Fruit fly (Drosophila melanogaster) whole organism, adult: ENCODE results near the gene Pex1.

Experiments used
- CG11617 ChIP-seq: fragments of 200-800 bp; sonication (Bioruptor generic); optimal IDR thresholded peaks from 2 replicates; lab custom pipeline; 2017; ENCODE audit warnings: mild to moderate bottlenecking, missing biosample characterization, missing genetic modification reagents, missing genetic modification characterization
- CG12768 ChIP-seq: fragments of 200-800 bp; sonication (Bioruptor generic); optimal IDR thresholded peaks from 2 replicates; lab custom pipeline; 2017; ENCODE audit warnings: missing biosample characterization, missing genetic modification characterization, mild to moderate bottlenecking, moderate library complexity, missing genetic modification reagents
- CG14711 ChIP-seq: fragments of 200-800 bp; sonication (Bioruptor generic); optimal IDR thresholded peaks from 2 replicates; lab custom pipeline; 2018; ENCODE audit warnings: missing biosample characterization, mild to moderate bottlenecking, missing genetic modification characterization, moderate library complexity
- CG1620 ChIP-seq: fragments of 200-800 bp; sonication (Bioruptor generic); optimal IDR thresholded peaks from 2 replicates; lab custom pipeline; 2016; ENCODE audit warnings: missing biosample characterization, missing genetic modification characterization
- CG33017 ChIP-seq: fragments of 200-800 bp; sonication (Bioruptor generic); optimal IDR thresholded peaks from 2 replicates; lab custom pipeline; 2018; ENCODE audit warnings: missing biosample characterization, mild to moderate bottlenecking, missing genetic modification characterization, moderate library complexity
- CG5204 ChIP-seq: fragments of 200-800 bp; sonication (Bioruptor generic); optimal IDR thresholded peaks from 2 replicates; lab custom pipeline; 2016; ENCODE audit warnings: missing biosample characterization, missing genetic modification characterization
- CG7045 ChIP-seq: fragments of 200-800 bp; sonication (Bioruptor generic); optimal IDR thresholded peaks from 2 replicates; lab custom pipeline; 2017; ENCODE audit warnings: missing biosample characterization, mild to moderate bottlenecking, missing genetic modification characterization
- CG7101 ChIP-seq: fragments of 200-800 bp; sonication (Bioruptor generic); optimal IDR thresholded peaks from 2 replicates; lab custom pipeline; 2018; ENCODE audit warnings: missing biosample characterization, mild to moderate bottlenecking, missing genetic modification characterization, moderate library complexity
- Clk ChIP-seq: fragments of 200-800 bp; sonication (Bioruptor generic); optimal IDR thresholded peaks from 2 replicates; lab custom pipeline; 2017; ENCODE audit warnings: missing biosample characterization, missing genetic modification characterization
- Crg-1 ChIP-seq: fragments of 200-800 bp; sonication (Bioruptor generic); optimal IDR thresholded peaks from 2 replicates; lab custom pipeline; 2016; ENCODE audit warnings: missing biosample characterization, missing genetic modification characterization
- Hr96 ChIP-seq: fragments of 200-800 bp; sonication (Bioruptor generic); optimal IDR thresholded peaks from 2 replicates; lab custom pipeline; 2016; ENCODE audit warnings: missing biosample characterization, missing genetic modification characterization
- Mnt ChIP-seq: fragments of 200-800 bp; sonication (Bioruptor generic); optimal IDR thresholded peaks from 2 replicates; lab custom pipeline; 2016; ENCODE audit warnings: missing biosample characterization, mild to moderate bottlenecking, missing genetic modification characterization
- bab1 ChIP-seq: fragments of 200-800 bp; sonication (Bioruptor generic); optimal IDR thresholded peaks from 3 replicates; lab custom pipeline; 2019; ENCODE audit warnings: missing biosample characterization, mild to moderate bottlenecking, missing genetic modification characterization, moderate library complexity
- cic ChIP-seq: fragments of 200-800 bp; sonication (Bioruptor generic); optimal IDR thresholded peaks from 2 replicates; lab custom pipeline; 2017; ENCODE audit warnings: missing biosample characterization, mild to moderate bottlenecking, missing genetic modification characterization, moderate library complexity
- cnc ChIP-seq, 2 experiments: fragments of >200 bp; optimal IDR thresholded peaks; 2 replicates each; lab custom pipeline; 2017
- kay ChIP-seq: fragments of 200-800 bp; sonication (Bioruptor generic); peaks from one replicate; lab custom pipeline; 2016; ENCODE audit warnings: missing biosample characterization, missing genetic modification characterization, borderline replicate concordance
- ovo ChIP-seq: fragments of 200-800 bp; sonication (Bioruptor generic); optimal IDR thresholded peaks from 2 replicates; lab custom pipeline; 2016; ENCODE audit warnings: missing biosample characterization, missing genetic modification characterization
- pad ChIP-seq: fragments of 200-800 bp; sonication (Bioruptor generic); optimal IDR thresholded peaks from 3 replicates; lab custom pipeline; 2017; ENCODE audit warnings: missing biosample characterization, missing genetic modification characterization, mild to moderate bottlenecking, moderate library complexity, missing genetic modification reagents
- tj ChIP-seq: fragments of 200-800 bp; sonication (Bioruptor generic); optimal IDR thresholded peaks from 3 replicates; lab custom pipeline; 2017; ENCODE audit warnings: missing biosample characterization, mild to moderate bottlenecking, missing genetic modification characterization, moderate library complexity
- toe ChIP-seq: fragments of 200-800 bp; sonication (Bioruptor generic); optimal IDR thresholded peaks from 2 replicates; lab custom pipeline; 2016; ENCODE audit warnings: missing biosample characterization, missing genetic modification characterization

Pex1 gene

dm6 chr3L:14071621-14072020 is at the start of gene Pex1:
Gene Pex1 (plus strand): TSS chr3L:14071892.
- TF ChIP-seq CG1620 (no peak), bab1 (GFP tag; lab: Kevin White, UChicago) (peak; percentile 63), tj (GFP tag; lab: Kevin White, UChicago) (peak; percentile 60), pad (no peak), kay (no peak), Hr96 (GFP tag; lab: Kevin White, UChicago) (no peak), Mnt (GFP tag; lab: Kevin White, UChicago) (no peak), ovo (GFP tag; lab: Kevin White, UChicago) (no peak), Clk (no peak)

dm6 chr3L:14025736-14026135 is 46.0 kb upstream of the Pex1 start:
- no peak for TF ChIP-seq CG12768 (GFP tag; lab: Kevin White, UChicago)
- TF ChIP-seq tj (GFP tag; lab: Kevin White, UChicago): no peak

dm6 chr3L:14027549-14027948 is 44.1 kb upstream of the Pex1 start:
- TF ChIP-seq CG11617 (GFP tag; lab: Kevin White, UChicago): no peak
- TF ChIP-seq cnc (optimal IDR thresholded peaks at IDR 0.05; lab: Kevin White, UChicago): no peak
- no peak for TF ChIP-seq Clk
- no peak for TF ChIP-seq kay
- TF ChIP-seq Mnt (GFP tag; lab: Kevin White, UChicago): no peak
- no peak for TF ChIP-seq cic (GFP tag; lab: Kevin White, UChicago)
- TF ChIP-seq CG7101 (tag; lab: Kevin White, UChicago): no peak
- TF ChIP-seq CG5204 (GFP tag; lab: Kevin White, UChicago): no peak
- TF ChIP-seq CG33017: no peak
- no peak for TF ChIP-seq ovo (GFP tag; lab: Kevin White, UChicago)
- TF ChIP-seq CG14711 (tag; lab: Kevin White, UChicago): no peak
- no peak for TF ChIP-seq toe (GFP tag; lab: Kevin White, UChicago)
- TF ChIP-seq tj (GFP tag; lab: Kevin White, UChicago): no peak
- TF ChIP-seq CG1620: no peak
- no peak for TF ChIP-seq bab1 (GFP tag; lab: Kevin White, UChicago)
- no peak for TF ChIP-seq Hr96 (GFP tag; lab: Kevin White, UChicago)
- TF ChIP-seq Crg-1 (GFP tag; lab: Kevin White, UChicago): no peak
- no peak for TF ChIP-seq CG12768 (GFP tag; lab: Kevin White, UChicago)
- TF ChIP-seq CG7045 (GFP tag; lab: Kevin White, UChicago): no peak
- no peak for TF ChIP-seq pad

dm6 chr3L:14028485-14029384 is 43.0 kb upstream of the Pex1 start, which contains the start of gene Ptip:
Gene Ptip (minus strand): TSS chr3L:14029121.
- no peak for TF ChIP-seq pad
- peak; percentile 27 for TF ChIP-seq tj (GFP tag; lab: Kevin White, UChicago)
- TF ChIP-seq kay: no peak
- TF ChIP-seq cic (GFP tag; lab: Kevin White, UChicago): peak; percentile 30
- TF ChIP-seq CG1620: peak; percentile 12
- no peak for TF ChIP-seq Clk
- TF ChIP-seq CG7101 (tag; lab: Kevin White, UChicago): peak; percentile 32
- no peak for TF ChIP-seq CG11617 (GFP tag; lab: Kevin White, UChicago)
- no peak for TF ChIP-seq ovo (GFP tag; lab: Kevin White, UChicago)
- peak; percentile 52 for TF ChIP-seq bab1 (GFP tag; lab: Kevin White, UChicago)
- no peak for TF ChIP-seq toe (GFP tag; lab: Kevin White, UChicago)
- TF ChIP-seq Hr96 (GFP tag; lab: Kevin White, UChicago): no peak
- TF ChIP-seq CG33017: no peak
- peak; percentile 20 for TF ChIP-seq CG12768 (GFP tag; lab: Kevin White, UChicago)
- TF ChIP-seq CG7045 (GFP tag; lab: Kevin White, UChicago): no peak
- peak; percentile 37 for TF ChIP-seq Crg-1 (GFP tag; lab: Kevin White, UChicago)
- peak; percentile 48 for TF ChIP-seq CG14711 (tag; lab: Kevin White, UChicago)
- TF ChIP-seq cnc (optimal IDR thresholded peaks at IDR 0.05; lab: Kevin White, UChicago): no peak
- TF ChIP-seq CG5204 (GFP tag; lab: Kevin White, UChicago): no peak
- peak; percentile 72 for TF ChIP-seq Mnt (GFP tag; lab: Kevin White, UChicago)

dm6 chr3L:14031171-14032126 is 40.2 kb upstream of the Pex1 start, which contains the start of the genes CG6650 and endos:
Gene CG6650 (plus strand): TSS chr3L:14031450.
Gene endos (minus strand): TSS chr3L:14031706.
- TF ChIP-seq Hr96 (GFP tag; lab: Kevin White, UChicago) (peak; percentile 83), CG7045 (GFP tag; lab: Kevin White, UChicago) (peak; percentile 80), pad (peak; percentile 96), cic (GFP tag; lab: Kevin White, UChicago) (peak; percentile 94), CG33017 (peak; percentile 37), CG5204 (GFP tag; lab: Kevin White, UChicago) (no peak), CG7101 (tag; lab: Kevin White, UChicago) (peak; percentile 81), Crg-1 (GFP tag; lab: Kevin White, UChicago) (peak; percentile 62), Mnt (GFP tag; lab: Kevin White, UChicago) (peak; percentile 82), CG14711 (tag; lab: Kevin White, UChicago) (peak; percentile 24), toe (GFP tag; lab: Kevin White, UChicago) (peak; percentile 84), CG1620 (peak; percentile 52), ovo (GFP tag; lab: Kevin White, UChicago) (peak; percentile 67), bab1 (GFP tag; lab: Kevin White, UChicago) (peak; percentile 36), tj (GFP tag; lab: Kevin White, UChicago) (peak; percentile 60), CG12768 (GFP tag; lab: Kevin White, UChicago) (peak; percentile 81), Clk (peak; percentile 63), CG11617 (GFP tag; lab: Kevin White, UChicago) (peak; percentile 79), kay (no peak), cnc (optimal IDR thresholded peaks at IDR 0.05; lab: Kevin White, UChicago) (no peak)
